Fruit fly (Drosophila melanogaster) whole organism, embryonic: ENCODE data around the gene Tig.

ENCODE experiments used
- Atf3 ChIP-seq: fragments of 200-800 bp; sonication (Bioruptor generic); optimal IDR thresholded peaks from 3 replicates; lab custom pipeline; 2016; ENCODE audit warnings: missing biosample characterization, missing genetic modification characterization
- CG10462 ChIP-seq: fragments of 200-800 bp; sonication (Bioruptor generic); optimal IDR thresholded peaks from 2 replicates; lab custom pipeline; 2016; ENCODE audit warnings: missing biosample characterization, missing genetic modification characterization
- CG11504 ChIP-seq: fragments of 200-800 bp; sonication (Bioruptor generic); optimal IDR thresholded peaks from 3 replicates; lab custom pipeline; 2019; ENCODE audit warnings: missing biosample characterization, mild to moderate bottlenecking, missing genetic modification characterization, moderate library complexity
- CG15011 ChIP-seq: fragments of 200-800 bp; sonication (Bioruptor generic); optimal IDR thresholded peaks from 3 replicates; lab custom pipeline; 2018; ENCODE audit warnings: missing biosample characterization, mild to moderate bottlenecking, missing genetic modification characterization
- CG15601 ChIP-seq: fragments of 200-800 bp; sonication (Bioruptor generic); optimal IDR thresholded peaks from 3 replicates; lab custom pipeline; 2019; ENCODE audit warnings: missing biosample characterization, mild to moderate bottlenecking, missing genetic modification characterization, moderate library complexity
- CG17361 ChIP-seq: fragments of 200-800 bp; sonication (Bioruptor generic); IDR thresholded peaks from 3 replicates; pipeline ENCODE4 v1.3.6; 2022; ENCODE audit warnings: missing biosample characterization, missing genetic modification characterization
- CG18599 ChIP-seq: fragments of 200-800 bp; sonication (Bioruptor generic); optimal IDR thresholded peaks from 3 replicates; lab custom pipeline; 2017; ENCODE audit warnings: missing biosample characterization, missing genetic modification characterization, mild to moderate bottlenecking, moderate library complexity, missing genetic modification reagents
- CG2889 ChIP-seq: fragments of 200-800 bp; sonication (Bioruptor generic); IDR thresholded peaks from 3 replicates; pipeline ENCODE4 v1.3.6; 2022; ENCODE audit warnings: missing biosample characterization, missing genetic modification characterization
- CG31441 ChIP-seq: fragments of 200-800 bp; sonication (Bioruptor generic); IDR thresholded peaks from 2 replicates; pipeline ENCODE4 v1.3.6; 2022; ENCODE audit warnings: missing biosample characterization, missing genetic modification characterization
- CG3838 ChIP-seq: fragments of 200-800 bp; sonication (Bioruptor generic); optimal IDR thresholded peaks from 3 replicates; lab custom pipeline; 2016; ENCODE audit warnings: missing biosample characterization, missing genetic modification characterization
- CG4328 ChIP-seq: fragments of 200-800 bp; sonication (Bioruptor generic); optimal IDR thresholded peaks from 3 replicates; lab custom pipeline; 2017; ENCODE audit warnings: missing biosample characterization, missing genetic modification reagents, missing genetic modification characterization
- CG4360 ChIP-seq: fragments of 200-800 bp; sonication (Bioruptor generic); IDR thresholded peaks from 2 replicates; pipeline ENCODE4 v1.3.6; 2022; ENCODE audit warnings: missing biosample characterization, missing genetic modification characterization
- CG4424 ChIP-seq: fragments of 200-800 bp; sonication (Bioruptor generic); optimal IDR thresholded peaks from 3 replicates; lab custom pipeline; 2016; ENCODE audit warnings: missing biosample characterization, missing genetic modification characterization
- CG7556 ChIP-seq: fragments of 200-800 bp; sonication (Bioruptor generic); optimal IDR thresholded peaks from 2 replicates; lab custom pipeline; 2017; ENCODE audit warnings: missing biosample characterization, mild to moderate bottlenecking, missing genetic modification characterization
- CG7963 ChIP-seq: fragments of 200-800 bp; sonication (Bioruptor generic); IDR thresholded peaks from 3 replicates; pipeline ENCODE4 v1.3.6; 2022; ENCODE audit warnings: missing biosample characterization, missing genetic modification characterization; ENCODE audit not compliant: partially characterized antibody
- CG8765 ChIP-seq: fragments of 200-800 bp; sonication (Bioruptor generic); IDR thresholded peaks from 2 replicates; pipeline ENCODE4 v1.3.6; 2022; ENCODE audit warnings: missing biosample characterization, missing genetic modification characterization
- Chrac-16 ChIP-seq: fragments of 200-800 bp; sonication (Bioruptor generic); optimal IDR thresholded peaks from 3 replicates; lab custom pipeline; 2016; ENCODE audit warnings: missing biosample characterization, missing genetic modification characterization
- Dek ChIP-seq: fragments of 200-800 bp; sonication (Bioruptor generic); optimal IDR thresholded peaks from 3 replicates; lab custom pipeline; 2019; ENCODE audit warnings: missing biosample characterization, mild to moderate bottlenecking, missing genetic modification characterization, moderate library complexity
- HLH54F ChIP-seq: fragments of 200-800 bp; sonication (Bioruptor generic); optimal IDR thresholded peaks from 3 replicates; lab custom pipeline; 2016; ENCODE audit warnings: missing biosample characterization, missing genetic modification characterization
- Lim3 ChIP-seq: fragments of 200-800 bp; sonication (Bioruptor generic); IDR thresholded peaks from 2 replicates; pipeline ENCODE4 v1.3.6; 2022; ENCODE audit warnings: missing biosample characterization, missing genetic modification characterization
- Lpt ChIP-seq: fragments of >200 bp; optimal IDR thresholded peaks from 2 replicates; lab custom pipeline; 2018; ENCODE audit warnings: missing biosample characterization, missing genetic modification characterization
- Mrtf ChIP-seq: fragments of 200-800 bp; sonication (Bioruptor generic); IDR thresholded peaks from 3 replicates; pipeline ENCODE4 v1.3.6; 2022; ENCODE audit warnings: missing biosample characterization, missing genetic modification characterization
- NC2α ChIP-seq: fragments of 200-800 bp; sonication (Bioruptor generic); optimal IDR thresholded peaks from 2 replicates; lab custom pipeline; 2016; ENCODE audit warnings: missing biosample characterization, missing genetic modification characterization
- NK7.1 ChIP-seq: fragments of 200-800 bp; sonication (Bioruptor generic); optimal IDR thresholded peaks from 3 replicates; lab custom pipeline; 2016; ENCODE audit warnings: missing biosample characterization, missing genetic modification characterization
- Nf-YB ChIP-seq: fragments of 200-800 bp; sonication (Bioruptor generic); optimal IDR thresholded peaks from 3 replicates; lab custom pipeline; 2019; ENCODE audit warnings: missing biosample characterization, mild to moderate bottlenecking, missing genetic modification characterization, moderate library complexity
- Opbp ChIP-seq: fragments of 200-800 bp; sonication (Bioruptor generic); IDR thresholded peaks from 3 replicates; pipeline ENCODE4 v1.3.6; 2022; ENCODE audit warnings: missing biosample characterization, missing genetic modification characterization; ENCODE audit not compliant: partially characterized antibody
- al ChIP-seq: fragments of 200-800 bp; sonication (Bioruptor generic); IDR thresholded peaks from 2 replicates; pipeline ENCODE4 v1.3.6; 2022; ENCODE audit warnings: missing biosample characterization, missing genetic modification characterization
- aop ChIP-seq: fragments of 200-800 bp; sonication (Bioruptor generic); IDR thresholded peaks from 2 replicates; pipeline ENCODE4 v1.3.6; 2022; ENCODE audit warnings: missing biosample characterization, missing genetic modification characterization
- bigmax ChIP-seq: fragments of 200-800 bp; sonication (Bioruptor generic); optimal IDR thresholded peaks from 2 replicates; lab custom pipeline; 2018; ENCODE audit warnings: missing biosample characterization, mild to moderate bottlenecking, missing genetic modification characterization
- caup ChIP-seq: fragments of 200-800 bp; sonication (Bioruptor generic); optimal IDR thresholded peaks from 3 replicates; lab custom pipeline; 2017; ENCODE audit warnings: missing biosample characterization, mild to moderate bottlenecking, missing genetic modification characterization, moderate library complexity; ENCODE audit not compliant: severe bottlenecking
- ci ChIP-seq: fragments of 200-800 bp; sonication (Bioruptor generic); IDR thresholded peaks from 3 replicates; pipeline ENCODE4 v1.3.6; 2022; ENCODE audit warnings: missing biosample characterization, missing genetic modification characterization
- dysf ChIP-seq: fragments of 200-800 bp; sonication (Bioruptor generic); IDR thresholded peaks from 3 replicates; pipeline ENCODE4 v1.3.6; 2022; ENCODE audit warnings: missing biosample characterization, missing genetic modification characterization
- en ChIP-seq: fragments of 200-800 bp; sonication (Bioruptor generic); optimal IDR thresholded peaks from 2 replicates; lab custom pipeline; 2016; ENCODE audit warnings: missing biosample characterization, missing genetic modification characterization
- ewg ChIP-seq: fragments of 200-800 bp; sonication (Bioruptor generic); optimal IDR thresholded peaks from 3 replicates; lab custom pipeline; 2017; ENCODE audit warnings: mild to moderate bottlenecking, missing biosample characterization, missing genetic modification reagents, missing genetic modification characterization
- grn ChIP-seq: fragments of 200-800 bp; sonication (Bioruptor generic); optimal IDR thresholded peaks from 3 replicates; lab custom pipeline; 2017; ENCODE audit warnings: missing biosample characterization, missing genetic modification characterization
- hb ChIP-seq: fragments of 200-800 bp; sonication (Bioruptor generic); IDR thresholded peaks from 3 replicates; pipeline ENCODE4 v1.3.6; 2022; ENCODE audit warnings: missing biosample characterization, missing genetic modification characterization; ENCODE audit not compliant: partially characterized antibody
- ind ChIP-seq: fragments of 200-800 bp; sonication (Bioruptor generic); optimal IDR thresholded peaks from 3 replicates; lab custom pipeline; 2016; ENCODE audit warnings: missing biosample characterization, missing genetic modification characterization
- lilli ChIP-seq: fragments of 200-800 bp; sonication (Bioruptor generic); optimal IDR thresholded peaks from 3 replicates; lab custom pipeline; 2016; ENCODE audit warnings: missing biosample characterization, missing genetic modification characterization
- lmd ChIP-seq: fragments of 200-800 bp; sonication (Bioruptor generic); IDR thresholded peaks from 2 replicates; pipeline ENCODE4 v1.3.6; 2022; ENCODE audit warnings: missing biosample characterization, missing genetic modification characterization
- nom ChIP-seq: fragments of 200-800 bp; sonication (Bioruptor generic); optimal IDR thresholded peaks from 2 replicates; lab custom pipeline; 2017; ENCODE audit warnings: missing biosample characterization, missing genetic modification characterization, mild to moderate bottlenecking, moderate library complexity, missing genetic modification reagents
- p53 ChIP-seq: fragments of 200-800 bp; sonication (Bioruptor generic); optimal IDR thresholded peaks from 2 replicates; lab custom pipeline; 2016; ENCODE audit warnings: missing biosample characterization, missing genetic modification characterization
- pb ChIP-seq: fragments of 200-800 bp; sonication (Bioruptor generic); optimal IDR thresholded peaks from 3 replicates; lab custom pipeline; 2016; ENCODE audit warnings: missing biosample characterization, missing genetic modification characterization
- phol ChIP-seq: fragments of 200-800 bp; sonication (Bioruptor generic); optimal IDR thresholded peaks from 3 replicates; lab custom pipeline; 2018; ENCODE audit warnings: missing biosample characterization, mild to moderate bottlenecking, missing genetic modification characterization, moderate library complexity
- pita ChIP-seq: fragments of 200-800 bp; sonication (Bioruptor generic); optimal IDR thresholded peaks from 2 replicates; lab custom pipeline; 2017; ENCODE audit warnings: missing biosample characterization, mild to moderate bottlenecking, missing genetic modification characterization
- run ChIP-seq: fragments of 200-800 bp; sonication (Bioruptor generic); optimal IDR thresholded peaks from 3 replicates; lab custom pipeline; 2018; ENCODE audit warnings: missing biosample characterization, mild to moderate bottlenecking, missing genetic modification characterization
- seq ChIP-seq: fragments of 200-800 bp; sonication (Bioruptor generic); IDR thresholded peaks from 2 replicates; pipeline ENCODE4 v1.3.6; 2022; ENCODE audit warnings: missing biosample characterization, missing genetic modification characterization
- tll ChIP-seq, 2 experiments: fragments of 200-800 bp in 1 of 2; fragments of >200 bp in 1 of 2; sonication (Bioruptor generic) in 1 of 2; optimal IDR thresholded peaks; 2 replicates each; lab custom pipeline; 2017 to 2019; ENCODE audit warnings: missing biosample characterization in 2 of 2, missing genetic modification characterization in 2 of 2, mild to moderate bottlenecking in 1 of 2, moderate library complexity in 1 of 2
- ttk ChIP-seq: fragments of 200-800 bp; sonication (Bioruptor generic); IDR thresholded peaks from 2 replicates; pipeline ENCODE4 v2.1.2; 2022; ENCODE audit warnings: missing biosample characterization, missing genetic modification characterization
- wor ChIP-seq: fragments of 200-800 bp; sonication (Bioruptor generic); IDR thresholded peaks from 2 replicates; pipeline ENCODE4 v1.3.6; 2022; ENCODE audit warnings: missing biosample characterization, missing genetic modification characterization
- zen ChIP-seq: fragments of 200-800 bp; sonication (Bioruptor generic); optimal IDR thresholded peaks from 3 replicates; lab custom pipeline; 2018; ENCODE audit warnings: missing biosample characterization, mild to moderate bottlenecking, missing genetic modification characterization, moderate library complexity

Gene Tig

dm6 chr2L:6385409-6385808, 37.7 kb downstream of the Tig start, which contains the start of gene Nepl6:
Gene Nepl6, minus strand, starts transcription at chr2L:6385512.
- TF ChIP-seq pita (GFP tag; lab: Kevin White, UChicago) = no peak
- no peak for TF ChIP-seq Opbp (GFP tag; lab: Robert Waterston, UW)

- TF ChIP-seq Mrtf (GFP tag; lab: Robert Waterston, UW) = no peak
- TF ChIP-seq Chrac-16 (GFP tag; lab: Kevin White, UChicago) = no peak
- no peak for TF ChIP-seq CG7556 (GFP tag; lab: Kevin White, UChicago)
- TF ChIP-seq CG11504 = no peak
- no peak for TF ChIP-seq lmd
- TF ChIP-seq HLH54F (GFP tag; lab: Kevin White, UChicago) = no peak
- TF ChIP-seq pb = no peak
- no peak for TF ChIP-seq CG7963 (GFP tag; lab: Robert Waterston, UW)
- TF ChIP-seq al (GFP tag; lab: Robert Waterston, UW) = no peak
- TF ChIP-seq Atf3 (GFP tag; lab: Kevin White, UChicago) = no peak
- no peak for TF ChIP-seq aop (GFP tag; lab: Robert Waterston, UW)
- no peak for TF ChIP-seq dysf (GFP tag; lab: Robert Waterston, UW)
- TF ChIP-seq phol = no peak
- no peak for TF ChIP-seq CG4360
- no peak for TF ChIP-seq nom (GFP tag; lab: Kevin White, UChicago)
- no peak for TF ChIP-seq ind (GFP tag; lab: Kevin White, UChicago)
- TF ChIP-seq hb (GFP tag; lab: Robert Waterston, UW) = no peak
- no peak for TF ChIP-seq lilli (GFP tag; lab: Kevin White, UChicago)
- no peak for TF ChIP-seq CG2889 (GFP tag; lab: Robert Waterston, UW)
- TF ChIP-seq NK7.1 = no peak
Measured at dm6 chr2L:6380966-6381365, 42.1 kb downstream of the Tig start, which contains the start of gene Nepl5. Gene Nepl5, plus strand, starts transcription at chr2L:6381266.

- no peak for TF ChIP-seq grn (GFP tag; lab: Kevin White, UChicago)
- TF ChIP-seq tll (GFP tag; optimal IDR thresholded peaks at IDR 0.05; lab: Kevin White, UChicago) = no peak
- TF ChIP-seq CG8765 (GFP tag; lab: Robert Waterston, UW) = no peak
- TF ChIP-seq ci (GFP tag; lab: Robert Waterston, UW) = 0 out of 3 replicates have a peak, but pooled peaks have one; percentile 27
- TF ChIP-seq caup (GFP tag; lab: Kevin White, UChicago) = no peak
- TF ChIP-seq CG4424 (GFP tag; lab: Kevin White, UChicago) = no peak
- no peak for TF ChIP-seq CG4328 (GFP tag; lab: Kevin White, UChicago)
- TF ChIP-seq en (GFP tag; lab: Kevin White, UChicago) = no peak
- peak; percentile 18 for TF ChIP-seq CG18599
- TF ChIP-seq lmd = peak; percentile 33; the same call in 1 of the 2 replicates
- TF ChIP-seq Nf-YB (GFP tag; lab: Kevin White, UChicago) = no peak
- no peak for TF ChIP-seq run (tag; lab: Kevin White, UChicago)
- TF ChIP-seq Dek (tag; lab: Kevin White, UChicago) = no peak
- no peak for TF ChIP-seq Lpt (GFP tag; lab: Kevin White, UChicago)
- no peak for TF ChIP-seq CG15011
- TF ChIP-seq CG3838 (GFP tag; lab: Kevin White, UChicago) = no peak
- no peak for TF ChIP-seq CG17361 (GFP tag; lab: Robert Waterston, UW)
- TF ChIP-seq seq (GFP tag; lab: Robert Waterston, UW) = no peak
- no peak for TF ChIP-seq NC2α (GFP tag; lab: Kevin White, UChicago)
- no peak for TF ChIP-seq CG31441
- TF ChIP-seq zen = peak; percentile 2
- TF ChIP-seq wor (GFP tag; lab: Robert Waterston, UW) = no peak
- no peak for TF ChIP-seq p53 (GFP tag; lab: Kevin White, UChicago)
- no peak for TF ChIP-seq CG15601 (tag; lab: Kevin White, UChicago)
- 0 out of 2 replicates have a peak, but pooled peaks have one; percentile 29 for TF ChIP-seq ttk (GFP tag; lab: Robert Waterston, UW)
- no peak for TF ChIP-seq bigmax (GFP tag; lab: Kevin White, UChicago)
- TF ChIP-seq Lim3 (GFP tag; lab: Robert Waterston, UW) = no peak
- TF ChIP-seq CG10462 = no peak
- TF ChIP-seq ewg (GFP tag; lab: Kevin White, UChicago) = no peak
Measured at dm6 chr2L:6379197-6379596, 43.9 kb downstream of the Tig start.
